Worm (Caenorhabditis elegans) whole organism, L3 larva: Measurements from ENCODE around the gene mdh-1.

Source experiments
- R02D3.7 ChIP-seq: fragments of 150-350 bp; optimal IDR thresholded peaks from 2 replicates; lab custom pipeline; 2014; ENCODE audit warnings: missing biosample characterization, missing genetic modification characterization
- aly-2 ChIP-seq: fragments of 150-350 bp; optimal IDR thresholded peaks from 2 replicates; lab custom pipeline; 2014; ENCODE audit warnings: missing biosample characterization, missing genetic modification characterization
- ceh-28 ChIP-seq: fragments of 150-350 bp; optimal IDR thresholded peaks from 2 replicates; lab custom pipeline; 2014; ENCODE audit warnings: missing biosample characterization, missing genetic modification reagents, missing genetic modification characterization
- daf-12 ChIP-seq: fragments of 150-350 bp; optimal IDR thresholded peaks from 2 replicates; lab custom pipeline; 2014; ENCODE audit warnings: missing biosample characterization, missing genetic modification reagents, missing genetic modification characterization
- egl-27 ChIP-seq: sonication (generic microtip); optimal IDR thresholded peaks from 4 replicates; lab custom pipeline; 2017; ENCODE audit warnings: missing biosample characterization, missing genetic modification reagents, missing genetic modification characterization
- egl-5 ChIP-seq: fragments of 150-350 bp; optimal IDR thresholded peaks from 2 replicates; lab custom pipeline; 2017; ENCODE audit warnings: missing biosample characterization, missing genetic modification reagents, missing genetic modification characterization, inconsistent platforms
- elt-1 ChIP-seq: fragments of 150-350 bp; optimal IDR thresholded peaks from 2 replicates; lab custom pipeline; 2014; ENCODE audit warnings: missing biosample characterization, missing genetic modification characterization
- elt-2 ChIP-seq: sonication (generic microtip); optimal IDR thresholded peaks from 2 replicates; lab custom pipeline; 2016; ENCODE audit warnings: missing genetic modification reagents, mild to moderate bottlenecking, missing genetic modification characterization, missing compliant biosample characterization
- eor-1 ChIP-seq, 2 experiments: fragments of 150-350 bp; optimal IDR thresholded peaks; 2 replicates each; lab custom pipeline; 2014 to 2018; ENCODE audit warnings: missing biosample characterization in 2 of 2, missing genetic modification characterization in 2 of 2
- fkh-10 ChIP-seq: sonication (generic microtip); optimal IDR thresholded peaks from 2 replicates; lab custom pipeline; 2017; ENCODE audit warnings: missing biosample characterization, missing genetic modification reagents, missing genetic modification characterization
- fkh-2 ChIP-seq: fragments of 150-350 bp; optimal IDR thresholded peaks from 2 replicates; lab custom pipeline; 2014; ENCODE audit warnings: missing biosample characterization, missing genetic modification reagents, missing genetic modification characterization
- fos-1 ChIP-seq: fragments of 150-350 bp; optimal IDR thresholded peaks from 2 replicates; lab custom pipeline; 2014; ENCODE audit warnings: missing biosample characterization, missing genetic modification characterization
- jun-1 ChIP-seq: fragments of 150-350 bp; optimal IDR thresholded peaks from 2 replicates; lab custom pipeline; 2014; ENCODE audit warnings: missing biosample characterization, missing genetic modification reagents, missing genetic modification characterization
- lin-39 ChIP-seq: fragments of 150-350 bp; optimal IDR thresholded peaks from 2 replicates; lab custom pipeline; 2018; ENCODE audit warnings: missing biosample characterization, missing genetic modification reagents, missing genetic modification characterization
- lsy-12 ChIP-seq: sonication (generic microtip); optimal IDR thresholded peaks from 2 replicates; lab custom pipeline; 2016; ENCODE audit warnings: mild to moderate bottlenecking, missing genetic modification characterization, missing compliant biosample characterization
- nhr-11 ChIP-seq: fragments of 150-350 bp; optimal IDR thresholded peaks from 2 replicates; lab custom pipeline; 2014; ENCODE audit warnings: missing biosample characterization, missing genetic modification characterization
- nhr-12 ChIP-seq: fragments of 150-350 bp; optimal IDR thresholded peaks from 2 replicates; lab custom pipeline; 2014; ENCODE audit warnings: missing biosample characterization, missing genetic modification characterization
- nhr-23 ChIP-seq: fragments of 150-350 bp; optimal IDR thresholded peaks from 2 replicates; lab custom pipeline; 2014; ENCODE audit warnings: missing biosample characterization, missing genetic modification reagents, missing genetic modification characterization
- nhr-237 ChIP-seq: fragments of 150-350 bp; optimal IDR thresholded peaks from 2 replicates; lab custom pipeline; 2014; ENCODE audit warnings: missing biosample characterization, missing genetic modification characterization
- nhr-28 ChIP-seq: fragments of 150-350 bp; optimal IDR thresholded peaks from 2 replicates; lab custom pipeline; 2014; ENCODE audit warnings: missing biosample characterization, missing genetic modification characterization
- nhr-43 ChIP-seq: sonication (generic microtip); optimal IDR thresholded peaks from 2 replicates; lab custom pipeline; 2016; ENCODE audit warnings: mild to moderate bottlenecking, missing genetic modification characterization, missing compliant biosample characterization; ENCODE audit not compliant: poor library complexity, severe bottlenecking
- nhr-67 ChIP-seq: fragments of 150-350 bp; optimal IDR thresholded peaks from 2 replicates; lab custom pipeline; 2014; ENCODE audit warnings: missing biosample characterization, missing genetic modification characterization
- nhr-76 ChIP-seq: fragments of 150-350 bp; sonication (generic microtip); optimal IDR thresholded peaks from 5 replicates; lab custom pipeline; 2014; ENCODE audit warnings: missing biosample characterization, missing genetic modification characterization
- pha-4 ChIP-seq: fragments of 150-350 bp; optimal IDR thresholded peaks from 2 replicates; lab custom pipeline; 2014; ENCODE audit warnings: missing biosample characterization, missing genetic modification reagents, missing genetic modification characterization
- pqm-1 ChIP-seq: fragments of 150-350 bp; optimal IDR thresholded peaks from 2 replicates; lab custom pipeline; 2017; ENCODE audit warnings: missing biosample characterization, missing genetic modification characterization, inconsistent platforms
- sea-2 ChIP-seq: fragments of 150-350 bp; sonication (generic microtip); optimal IDR thresholded peaks from 4 replicates; lab custom pipeline; 2014; ENCODE audit warnings: missing biosample characterization, missing genetic modification reagents, missing genetic modification characterization
- skn-1 ChIP-seq: fragments of 150-350 bp; optimal IDR thresholded peaks from 2 replicates; lab custom pipeline; 2014; ENCODE audit warnings: missing biosample characterization, missing genetic modification characterization
- tbx-2 ChIP-seq: sonication (generic microtip); optimal IDR thresholded peaks from 2 replicates; lab custom pipeline; 2016; ENCODE audit warnings: mild to moderate bottlenecking, missing genetic modification characterization, missing compliant biosample characterization
- unc-39 ChIP-seq: sonication (generic microtip); optimal IDR thresholded peaks from 4 replicates; lab custom pipeline; 2017; ENCODE audit warnings: missing biosample characterization, missing genetic modification characterization
- zag-1 ChIP-seq: fragments of 150-350 bp; optimal IDR thresholded peaks from 2 replicates; lab custom pipeline; 2014; ENCODE audit warnings: missing biosample characterization, missing genetic modification characterization

mdh-1 gene

DNA sequence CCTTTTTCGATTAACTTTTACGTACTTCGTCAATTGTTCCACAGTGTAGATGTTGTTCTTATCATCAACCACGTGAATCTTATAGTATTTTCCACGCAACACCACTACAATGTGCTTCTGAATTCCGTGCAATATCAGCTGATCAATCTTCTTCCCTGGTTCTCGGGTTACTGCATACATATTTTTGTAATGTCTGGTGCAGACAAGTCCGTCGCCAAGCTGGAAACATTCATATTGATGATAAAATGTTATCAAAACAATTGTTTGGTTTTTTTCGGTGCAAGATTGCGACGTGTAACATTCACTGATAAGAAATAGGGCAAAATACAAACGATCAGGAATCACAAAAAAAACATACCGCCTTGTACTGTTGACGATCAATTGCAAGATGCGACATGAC lies 23.8 kb downstream of the mdh-1 start:
- TF ChIP-seq nhr-23 (tag; lab: Kevin White, UChicago): no peak
- TF ChIP-seq elt-2 (tag; lab: Kevin White, UChicago): peak; percentile 87
- TF ChIP-seq eor-1 (tag; optimal IDR thresholded peaks at IDR 0.05; lab: Kevin White, UChicago): no peak
- TF ChIP-seq nhr-12: no peak
- TF ChIP-seq elt-1 (tag; lab: Kevin White, UChicago): no peak
- no peak for TF ChIP-seq nhr-28
- TF ChIP-seq nhr-76 (tag; lab: Kevin White, UChicago): no peak
- TF ChIP-seq egl-27 (tag; lab: Kevin White, UChicago): no peak
- no peak for TF ChIP-seq nhr-11 (tag; lab: Kevin White, UChicago)
- no peak for TF ChIP-seq R02D3.7
- peak; percentile 7 for TF ChIP-seq skn-1 (tag; lab: Kevin White, UChicago)
- no peak for TF ChIP-seq zag-1
- no peak for TF ChIP-seq pha-4 (tag; lab: Kevin White, UChicago)
- TF ChIP-seq pqm-1 (tag; lab: Kevin White, UChicago): peak; percentile 33
- no peak for TF ChIP-seq nhr-237 (tag; lab: Kevin White, UChicago)
- no peak for TF ChIP-seq fos-1 (tag; lab: Kevin White, UChicago)
- no peak for TF ChIP-seq sea-2
- TF ChIP-seq fkh-10 (GFP tag; lab: Kevin White, UChicago): no peak
- no peak for TF ChIP-seq daf-12 (tag; lab: Kevin White, UChicago)
- TF ChIP-seq lsy-12 (tag; lab: Kevin White, UChicago): no peak

DNA sequence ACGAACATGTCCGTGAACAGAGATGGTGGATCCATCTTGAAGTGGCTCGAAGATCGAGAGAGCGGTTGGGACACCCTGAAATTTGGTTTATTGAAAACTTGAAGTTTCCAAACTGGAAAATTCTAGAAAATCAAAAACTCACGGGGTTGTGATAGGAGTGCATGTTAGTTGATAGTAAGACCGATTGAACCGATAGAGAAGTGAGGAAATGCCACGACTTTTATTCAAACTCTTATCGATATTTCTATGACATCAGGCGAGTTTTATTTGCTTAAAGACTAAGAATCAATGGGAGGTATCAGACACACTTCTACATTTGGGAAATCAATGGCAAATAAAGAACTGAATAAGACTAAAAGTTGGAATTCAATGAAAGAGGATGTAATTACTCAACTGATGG lies 27.5 kb downstream of the mdh-1 start, which contains the start of gene lec-10:
Gene lec-10, minus strand, starts transcription at position 272 of the 400 bp plus-strand sequence.
- TF ChIP-seq ceh-28 (tag; lab: Kevin White, UChicago): no peak
- TF ChIP-seq elt-2 (tag; lab: Kevin White, UChicago): peak; percentile 95
- peak; percentile 59 for TF ChIP-seq pha-4 (tag; lab: Kevin White, UChicago)
- peak; percentile 89 for TF ChIP-seq pqm-1 (tag; lab: Kevin White, UChicago)
- peak; percentile 26 for TF ChIP-seq jun-1 (tag; lab: Kevin White, UChicago)
- TF ChIP-seq fos-1 (tag; lab: Kevin White, UChicago): no peak

- TF ChIP-seq unc-39 (tag; lab: Kevin White, UChicago) (no peak), jun-1 (tag; lab: Kevin White, UChicago) (peak; percentile 45), lin-39 (no peak), zag-1 (no peak), nhr-43 (tag; lab: Kevin White, UChicago) (no peak), elt-2 (tag; lab: Kevin White, UChicago) (peak; percentile 27), nhr-12 (no peak), ceh-28 (tag; lab: Kevin White, UChicago) (peak; percentile 8)
- TF ChIP-seq, all 47 proteins: peak for 3
Observed at ce11 chrV:6487878-6488277, 28.4 kb downstream of the mdh-1 start.

ce11 chrV:6485109-6485508 lies 31.2 kb downstream of the mdh-1 start:
- TF ChIP-seq pqm-1 (tag; lab: Kevin White, UChicago): no peak
- no peak for TF ChIP-seq skn-1 (tag; lab: Kevin White, UChicago)
- no peak for TF ChIP-seq egl-5
- TF ChIP-seq lsy-12 (tag; lab: Kevin White, UChicago): no peak
- no peak for TF ChIP-seq ceh-28 (tag; lab: Kevin White, UChicago)
- no peak for TF ChIP-seq eor-1 (tag; optimal IDR thresholded peaks at IDR 0.05; lab: Kevin White, UChicago)
- TF ChIP-seq tbx-2 (tag; lab: Kevin White, UChicago): no peak
- no peak for TF ChIP-seq lin-39
- TF ChIP-seq nhr-28: no peak
- TF ChIP-seq elt-1 (tag; lab: Kevin White, UChicago): no peak
- TF ChIP-seq sea-2: no peak
- no peak for TF ChIP-seq zag-1
- no peak for TF ChIP-seq fkh-2
- TF ChIP-seq daf-12 (tag; lab: Kevin White, UChicago): no peak

ce11 chrV:6476026-6476425 lies 40.3 kb downstream of the mdh-1 start:
- TF ChIP-seq nhr-67 (tag; lab: Kevin White, UChicago) (no peak), skn-1 (tag; lab: Kevin White, UChicago) (peak; percentile 39), lsy-12 (tag; lab: Kevin White, UChicago) (no peak), elt-2 (tag; lab: Kevin White, UChicago) (peak; percentile 87), pqm-1 (tag; lab: Kevin White, UChicago) (peak; percentile 76), jun-1 (tag; lab: Kevin White, UChicago) (no peak), pha-4 (tag; lab: Kevin White, UChicago) (peak; percentile 52), nhr-11 (tag; lab: Kevin White, UChicago) (no peak), aly-2 (tag; lab: Kevin White, UChicago) (no peak)
